Worm (Caenorhabditis elegans) whole organism, L4/young adult: ENCODE measurements around the gene Y47D3A.1.

Source experiments
- W03F9.2 ChIP-seq: fragments of 150-350 bp; optimal IDR thresholded peaks from 2 replicates; lab custom pipeline; 2014; ENCODE audit warnings: missing biosample characterization, missing genetic modification characterization
- him-1 ChIP-seq: sonication (generic microtip); optimal IDR thresholded peaks from 2 replicates; lab custom pipeline; 2016; ENCODE audit warnings: missing genotype, missing genetic modification reagents, missing genetic modification characterization, missing compliant biosample characterization

DNA sequence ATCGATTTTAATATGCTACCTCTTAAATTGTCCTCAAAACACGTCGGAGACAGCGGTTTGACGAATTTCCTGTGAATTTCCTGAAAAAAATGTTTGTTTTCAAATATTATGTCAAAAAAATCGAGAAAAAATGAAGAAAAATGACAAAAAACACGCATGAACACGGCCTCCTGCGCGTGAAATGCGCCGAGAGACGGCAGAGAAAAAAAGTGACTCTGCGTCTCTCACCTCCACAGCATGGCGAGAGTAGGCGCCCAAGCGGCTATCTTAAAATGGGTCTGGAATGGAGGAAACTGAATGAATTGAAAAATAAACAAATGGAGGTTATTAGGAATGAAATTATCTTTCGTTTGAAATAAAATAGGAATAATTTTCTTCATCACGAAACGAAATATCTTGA lies 30.9 kb downstream of the Y47D3A.1 start:
- TF ChIP-seq him-1 (tag; lab: Kevin White, UChicago) (no peak), W03F9.2 (tag; lab: Kevin White, UChicago) (no peak)
